Worm (Caenorhabditis elegans) whole organism, L4 larva: ENCODE measurements around the gene D1014.13.

Experiments
- ceh-44 ChIP-seq: fragments of 200-800 bp; sonication (Bioruptor generic); IDR thresholded peaks from 2 replicates; pipeline ENCODE4 v1.3.6; 2022; ENCODE audit warnings: missing genetic modification reagents, missing genetic modification characterization, missing compliant biosample characterization
- daf-12 ChIP-seq: fragments of 150-350 bp; optimal IDR thresholded peaks from 2 replicates; lab custom pipeline; 2014; ENCODE audit warnings: missing biosample characterization, missing genetic modification reagents, missing genetic modification characterization
- mdl-1 ChIP-seq, 2 experiments: fragments of 150-350 bp in 1 of 2; sonication (generic microtip) in 1 of 2; optimal IDR thresholded peaks; 2 replicates each; lab custom pipeline; 2014 to 2017; ENCODE audit warnings: missing biosample characterization in 2 of 2, missing genetic modification characterization in 2 of 2
- mxl-2 ChIP-seq: fragments of 200-800 bp; sonication (Bioruptor generic); conservative IDR thresholded peaks from 2 replicates; pipeline ENCODE4 v1.3.6; 2022; ENCODE audit warnings: missing genetic modification reagents, missing genetic modification characterization, missing compliant biosample characterization
- sdz-12 ChIP-seq: fragments of 200-800 bp; sonication (Bioruptor generic); optimal IDR thresholded peaks from 2 replicates; lab custom pipeline; 2018; ENCODE audit warnings: mild to moderate bottlenecking, missing genetic modification characterization, missing compliant biosample characterization
- unc-62 ChIP-seq, 3 experiments: fragments of 150-350 bp in 1 of 3; sonication (generic microtip); optimal IDR thresholded peaks in 2 of 3; peaks in 1 of 3; 1 replicate in 1 of 3; 2 replicates in 2 of 3; lab custom pipeline; 2014 to 2017; ENCODE audit warnings: missing biosample characterization in 3 of 3, missing genetic modification characterization in 3 of 3, missing genetic modification reagents in 3 of 3, missing genotype in 1 of 3

- TF ChIP-seq unc-62 (GFP tag; optimal IDR thresholded peaks at IDR 0.05 in 1 of 2; lab: Kevin White, UChicago) (no peak), unc-62 (tag; optimal IDR thresholded peaks at IDR 0.05; lab: Kevin White, UChicago) (no peak), mxl-2 (GFP tag; lab: Robert Waterston, UW) (no peak), mdl-1 (tag; optimal IDR thresholded peaks at IDR 0.05; lab: Kevin White, UChicago) (no peak), sdz-12 (no peak), ceh-44 (no peak), daf-12 (no peak)
Measured at ce11 chrV:8102960-8103359, 42.5 kb upstream of the D1014.13 start, which contains the start of gene str-90.
